Fruit fly (Drosophila melanogaster) S2 (cell line): ENCODE data around the gene NimC1.

Experiments used
- CG8478 ChIP-seq: fragments of >200 bp; optimal IDR thresholded peaks from 2 replicates; lab custom pipeline; 2018
- CTCF ChIP-seq, 2 experiments: fragments of >200 bp; optimal IDR thresholded peaks; 2 replicates each; lab custom pipeline; 2018

Gene NimC1

dm6 chr2L:14012304-14013054, 35.9 kb upstream of the NimC1 start, which contains the start of gene bgm:
TSS of gene bgm (plus strand) at chr2L:14013004.
- TF ChIP-seq CTCF (optimal IDR thresholded peaks at IDR 0.05; lab: Kevin White, UChicago) (no peak), CG8478 (lab: Kevin White, UChicago) (no peak)

DNA sequence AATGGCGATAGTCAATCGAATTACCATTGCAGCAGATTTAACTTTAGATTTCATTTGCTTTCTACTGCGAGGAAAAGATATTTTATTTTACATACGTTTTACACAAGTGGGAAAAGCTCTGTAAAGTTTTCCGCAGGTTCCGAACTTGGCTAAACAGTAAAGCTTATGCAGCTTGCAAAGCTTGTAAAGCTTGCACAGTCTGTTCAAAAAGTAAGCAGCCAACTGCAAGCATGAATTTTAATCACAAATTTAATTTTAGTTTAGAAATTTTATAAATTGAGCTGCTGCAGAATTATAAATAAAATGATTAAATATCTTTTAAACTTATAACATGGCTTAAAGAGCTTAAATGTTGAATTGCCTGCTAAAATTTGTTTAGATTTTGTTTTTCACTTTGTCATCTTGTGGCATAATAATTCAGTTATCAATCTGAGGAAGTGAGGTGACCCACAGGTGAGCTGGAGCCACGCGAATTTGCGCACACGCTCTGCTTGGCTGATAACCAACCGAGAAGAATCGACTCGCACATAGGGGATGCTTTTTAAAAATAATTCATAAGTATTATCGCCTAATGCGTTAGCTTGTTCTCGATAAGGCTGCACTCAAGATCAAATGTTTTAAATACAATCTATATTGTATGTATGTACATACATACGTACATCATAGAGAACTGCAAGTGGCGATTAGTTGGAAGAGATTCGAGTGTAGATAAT, 35.2 kb upstream of the NimC1 start:
- TF ChIP-seq CTCF (optimal IDR thresholded peaks at IDR 0.05; lab: Kevin White, UChicago) (no peak), CG8478 (lab: Kevin White, UChicago) (no peak)

- TF ChIP-seq CTCF (optimal IDR thresholded peaks at IDR 0.05; lab: Kevin White, UChicago) (no peak), CG8478 (lab: Kevin White, UChicago) (no peak)
These were observed 33.8 kb upstream of the NimC1 start for dm6 chr2L:14010410-14010809.

- no peak for TF ChIP-seq CTCF (optimal IDR thresholded peaks at IDR 0.05; lab: Kevin White, UChicago)
- no peak for TF ChIP-seq CG8478 (lab: Kevin White, UChicago)
These were observed 31.2 kb upstream of the NimC1 start, which contains the start of gene CG42692 for dm6 chr2L:14007801-14008200. TSS of gene CG42692 (plus strand) at chr2L:14008101.

- TF ChIP-seq CTCF (optimal IDR thresholded peaks at IDR 0.05; lab: Kevin White, UChicago) (no peak), CG8478 (lab: Kevin White, UChicago) (no peak)
These were observed 25.3 kb upstream of the NimC1 start for dm6 chr2L:14001887-14002286.

dm6 chr2L:14001078-14001477, 24.5 kb upstream of the NimC1 start, which contains the start of gene rk:
TSS of gene rk (minus strand) at chr2L:14001248.
- TF ChIP-seq CTCF (optimal IDR thresholded peaks at IDR 0.05; lab: Kevin White, UChicago) (no peak), CG8478 (lab: Kevin White, UChicago) (no peak)

dm6 chr2L:13998952-13999351, 22.4 kb upstream of the NimC1 start:
- TF ChIP-seq CG8478 (lab: Kevin White, UChicago) = no peak
- TF ChIP-seq CTCF (optimal IDR thresholded peaks at IDR 0.05; lab: Kevin White, UChicago) = no peak

DNA sequence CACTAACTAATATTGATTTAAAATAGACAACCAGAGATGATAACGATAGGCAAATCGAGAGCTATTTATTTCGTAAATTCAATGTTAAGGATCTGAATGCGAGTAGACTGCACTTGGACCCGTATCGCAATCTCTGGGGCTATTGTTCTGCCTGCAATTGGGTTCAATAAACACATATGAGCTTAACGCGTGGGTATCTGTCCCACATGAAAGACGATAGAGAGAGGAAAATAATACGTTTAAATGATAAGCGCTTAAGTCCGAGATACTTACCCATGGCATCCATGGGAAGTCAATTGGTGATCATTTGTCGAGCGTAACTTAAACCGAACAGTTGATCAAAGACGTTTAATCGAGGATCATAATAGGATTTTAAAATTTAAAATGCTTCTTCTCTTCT, 3.3 kb upstream of the NimC1 start, which contains the start of gene NimC2:
TSS of gene NimC2 (plus strand) at position 301 of the 400 bp plus-strand sequence.
- no peak for TF ChIP-seq CTCF (optimal IDR thresholded peaks at IDR 0.05; lab: Kevin White, UChicago)
- no peak for TF ChIP-seq CG8478 (lab: Kevin White, UChicago)

DNA sequence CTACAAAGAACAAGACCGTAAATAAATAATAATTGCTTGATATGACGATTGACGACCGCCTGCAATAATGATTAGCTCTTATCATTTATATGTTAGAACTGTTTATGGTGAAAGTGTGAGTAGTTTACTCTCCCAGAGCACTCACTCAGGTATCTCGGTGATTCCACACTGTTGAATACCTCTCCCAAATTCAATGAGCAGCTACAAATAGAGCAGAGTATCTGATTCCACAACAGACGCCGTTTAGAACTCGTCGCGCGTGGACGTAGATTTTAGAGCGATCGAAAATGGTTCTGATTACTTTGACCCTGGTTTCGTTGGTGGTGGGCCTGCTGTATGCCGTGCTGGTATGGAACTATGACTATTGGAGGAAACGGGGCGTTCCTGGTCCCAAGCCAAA, 504 bp upstream of the NimC1 start, which contains the start of gene Cyp28a5:
TSS of gene Cyp28a5 (plus strand) at position 230 of the 400 bp plus-strand sequence.
- TF ChIP-seq CTCF (optimal IDR thresholded peaks at IDR 0.05; lab: Kevin White, UChicago) (no peak), CG8478 (lab: Kevin White, UChicago) (no peak)

DNA sequence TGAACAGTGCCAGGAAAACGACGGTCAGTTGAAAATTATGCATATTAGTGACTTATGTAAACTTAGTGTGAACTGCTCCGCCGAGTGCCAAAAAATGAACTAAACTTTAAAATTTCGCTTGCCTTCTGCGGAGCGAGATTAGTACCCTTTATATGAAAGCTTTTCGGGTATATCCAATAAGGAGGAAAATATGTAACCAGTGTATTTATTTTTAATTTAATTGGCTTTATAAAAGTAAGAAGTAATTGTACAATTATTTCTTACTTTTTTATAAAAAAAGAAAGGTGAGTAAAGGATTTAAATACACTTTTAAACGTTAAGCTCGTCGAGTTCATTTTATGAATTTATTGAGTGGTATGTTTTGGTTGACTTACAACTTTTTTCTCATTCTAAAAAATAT, 3.7 kb downstream of the NimC1 start, which contains the start of gene He:
TSS of gene He (minus strand) at position 101 of the 400 bp plus-strand sequence.
- TF ChIP-seq CTCF (optimal IDR thresholded peaks at IDR 0.05; lab: Kevin White, UChicago) (no peak), CG8478 (lab: Kevin White, UChicago) (no peak)

- TF ChIP-seq CG8478 (lab: Kevin White, UChicago) (no peak), CTCF (optimal IDR thresholded peaks at IDR 0.05; lab: Kevin White, UChicago) (no peak)
These were observed 6.7 kb downstream of the NimC1 start, which contains the start of the genes NimB4 and NimB5 for dm6 chr2L:13969876-13970275. TSS of gene NimB4 (minus strand) at chr2L:13969976. TSS of gene NimB5 (plus strand) at chr2L:13970177.

dm6 chr2L:13967846-13968350, 8.7 kb downstream of the NimC1 start, which contains the start of gene NimB3:
TSS of gene NimB3 (minus strand) at chr2L:13967985.
- TF ChIP-seq CG8478 (lab: Kevin White, UChicago) (no peak), CTCF (optimal IDR thresholded peaks at IDR 0.05; lab: Kevin White, UChicago) (no peak)

dm6 chr2L:13966732-13967316, 9.7 kb downstream of the NimC1 start, which contains the start of gene NimB2:
TSS of gene NimB2 (minus strand) at chr2L:13967018.
- TF ChIP-seq CTCF (optimal IDR thresholded peaks at IDR 0.05; lab: Kevin White, UChicago) (no peak), CG8478 (lab: Kevin White, UChicago) (no peak)

DNA sequence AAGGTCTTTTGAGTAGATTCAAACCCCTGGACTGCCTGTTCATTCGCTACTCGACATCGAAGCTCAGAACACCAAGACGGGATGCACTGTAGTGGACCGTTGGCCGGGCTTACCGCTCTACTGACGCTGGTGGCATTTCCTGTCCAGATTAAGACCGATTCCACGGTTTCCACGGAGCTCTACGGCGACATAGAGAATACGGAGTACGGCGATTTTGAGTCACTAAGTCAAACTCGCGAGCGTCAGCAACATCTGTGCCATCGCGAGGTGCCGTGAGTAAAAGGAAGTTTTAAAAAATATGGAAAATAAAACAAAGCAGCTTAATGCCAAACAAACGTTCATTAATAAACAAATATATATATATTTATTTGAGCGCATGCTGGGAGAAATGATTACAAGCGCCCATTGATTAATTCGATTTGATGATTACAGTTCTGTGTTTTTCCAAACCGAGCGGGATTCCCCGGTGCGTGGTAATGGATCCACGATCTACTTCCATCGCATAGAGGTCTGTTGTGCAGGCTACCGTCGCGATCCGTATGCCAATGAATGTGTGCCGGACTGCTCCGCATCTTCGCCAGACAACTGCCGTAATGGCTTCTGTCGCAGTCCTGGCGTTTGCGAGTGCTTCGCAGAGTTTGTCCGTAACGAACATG, 13.0 kb downstream of the NimC1 start, which contains the start of gene NimB1:
TSS of gene NimB1 (plus strand) at position 41 of the 656 bp plus-strand sequence.
- no peak for TF ChIP-seq CG8478 (lab: Kevin White, UChicago)
- no peak for TF ChIP-seq CTCF (optimal IDR thresholded peaks at IDR 0.05; lab: Kevin White, UChicago)
